Fruit fly (Drosophila melanogaster) whole organism, prepupa: ENCODE data around the gene CG12730.

Source experiments
- CG11902 ChIP-seq: fragments of 200-800 bp; sonication (Bioruptor generic); optimal IDR thresholded peaks from 3 replicates; lab custom pipeline; 2016; ENCODE audit warnings: missing biosample characterization, missing genetic modification characterization
- Eip78C ChIP-seq: fragments of 200-800 bp; sonication (Bioruptor generic); peaks from one replicate; lab custom pipeline; 2016; ENCODE audit warnings: missing biosample characterization, missing genetic modification characterization

DNA sequence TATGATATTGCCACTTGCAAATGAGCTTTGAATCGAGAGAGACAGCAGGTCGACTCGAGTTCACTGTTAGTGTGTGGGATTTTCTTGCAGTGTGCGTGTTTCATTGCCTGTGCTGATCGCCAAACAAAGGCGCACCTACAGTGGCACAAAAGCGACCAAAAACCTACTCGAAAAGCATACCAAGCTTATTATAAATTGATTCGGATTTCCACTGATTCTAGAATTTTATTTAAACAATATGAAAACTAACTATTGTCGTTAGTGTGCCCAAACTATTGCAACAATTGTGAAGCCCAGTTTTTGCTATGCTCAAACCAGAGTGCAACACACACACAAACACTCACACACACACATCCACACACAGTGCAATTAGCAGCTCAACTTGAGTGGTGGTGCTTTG, 42.1 kb downstream of the CG12730 start:
- TF ChIP-seq CG11902 (GFP tag; lab: Kevin White, UChicago) (no peak), Eip78C (GFP tag; lab: Kevin White, UChicago) (peak; percentile 83)
